Fruit fly (Drosophila melanogaster): ENCODE results near the gene CG3330.
A peak's percentile ranks its signal among the peaks of the same experiment; 100 is the strongest.

Gene CG3330

DNA sequence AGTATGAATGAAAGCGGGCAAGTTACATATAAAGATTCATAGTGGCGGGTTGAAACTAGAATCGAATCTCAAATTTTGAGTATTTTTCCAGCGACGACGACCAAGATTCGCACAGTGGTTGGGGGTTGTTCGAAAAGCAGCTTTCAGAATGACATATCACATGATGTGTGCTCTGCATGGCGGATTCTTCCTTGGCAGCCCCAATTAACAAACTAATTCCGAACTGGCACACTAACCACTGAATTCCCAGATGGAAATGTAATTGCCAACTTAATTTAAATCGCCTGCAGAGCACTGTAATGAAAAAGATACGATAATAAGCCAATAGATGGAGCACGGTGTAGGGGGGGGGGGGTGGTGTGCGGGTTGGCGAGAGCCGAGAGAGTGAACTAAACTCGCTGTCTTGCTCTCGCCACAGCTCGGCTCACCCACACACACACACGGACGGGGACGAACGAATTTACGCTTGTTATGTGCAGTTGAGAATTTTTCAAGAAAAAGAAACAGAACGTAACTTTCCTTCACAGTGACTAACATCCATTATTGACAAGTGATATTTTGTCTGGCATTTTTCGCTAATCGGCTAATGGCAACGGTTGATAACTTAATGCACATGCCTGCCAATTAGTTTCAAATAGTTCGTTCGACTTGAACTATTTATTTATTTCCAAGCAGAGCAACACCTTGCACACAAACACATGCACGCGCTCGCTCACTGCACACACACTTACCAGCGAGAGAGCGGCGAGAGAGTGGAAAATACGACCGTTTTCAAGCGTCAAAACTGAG, 49.5 kb downstream of the CG3330 start (continued):
- TF ChIP-seq CG2712 (tag; optimal IDR thresholded peaks at IDR 0.05) (peak; percentile 94), lmd (GFP tag; IDR thresholded peaks at IDR 0.05) (peak; percentile 97), grau (tag; optimal IDR thresholded peaks at IDR 0.05) (peak; percentile 94), al (GFP tag; IDR thresholded peaks at IDR 0.05) (peak; percentile 94), Trl (optimal IDR thresholded peaks at IDR 0.05) (peak; percentile 78 to 92), Trl (GFP tag; optimal IDR thresholded peaks at IDR 0.05) (peak; percentile 94), CG11723 (GFP tag; optimal IDR thresholded peaks at IDR 0.05) (peak; percentile 92), dpn (GFP tag; optimal IDR thresholded peaks at IDR 0.05) (peak; percentile 92 to 98), CG4820 (GFP tag; optimal IDR thresholded peaks at IDR 0.05) (peak; percentile 90), pita (GFP tag; optimal IDR thresholded peaks at IDR 0.05) (no peak), Side (GFP tag; optimal IDR thresholded peaks at IDR 0.05) (peak; percentile 95), fd96Cb (tag; optimal IDR thresholded peaks at IDR 0.05) (peak; percentile 95), zfh2 (GFP tag; optimal IDR thresholded peaks at IDR 0.05) (peak; percentile 96), ken (GFP tag; IDR thresholded peaks at IDR 0.05) (peak; percentile 97), pfk (GFP tag; optimal IDR thresholded peaks at IDR 0.05) (no peak), YL-1 (GFP tag; optimal IDR thresholded peaks at IDR 0.05) (peak; percentile 89), CG4617 (GFP tag; optimal IDR thresholded peaks at IDR 0.05; ENCODE audit: borderline replicate concordance) (peak; percentile 92), pho (GFP tag; optimal IDR thresholded peaks at IDR 0.05) (peak; percentile 94), CG3995 (GFP tag; optimal IDR thresholded peaks at IDR 0.05) (peak; percentile 75), CG7745 (tag; optimal IDR thresholded peaks at IDR 0.05) (no peak), CG12391 (tag; optimal IDR thresholded peaks at IDR 0.05) (peak; percentile 94), sug (tag; optimal IDR thresholded peaks at IDR 0.05) (peak; percentile 84), CG14050 (GFP tag; IDR thresholded peaks at IDR 0.05) (peak; percentile 95), Eip74EF (GFP tag; optimal IDR thresholded peaks at IDR 0.05) (peak in 1 of 2 experiments; percentile 88), CG14860 (GFP tag; IDR thresholded peaks at IDR 0.05; ENCODE audit: partially characterized antibody) (peak; percentile 63), HmgZ (tag; optimal IDR thresholded peaks at IDR 0.05) (peak; percentile 98), CG15601 (tag; optimal IDR thresholded peaks at IDR 0.05) (peak; percentile 87), CG9437 (GFP tag; optimal IDR thresholded peaks at IDR 0.05) (peak; percentile 88), CG10654 (GFP tag; optimal IDR thresholded peaks at IDR 0.05) (peak; percentile 92), Nf-YC (tag; optimal IDR thresholded peaks at IDR 0.05) (peak; percentile 61), Gug (GFP tag; IDR thresholded peaks at IDR 0.05) (peak; percentile 98), ab (GFP tag; optimal IDR thresholded peaks at IDR 0.05) (peak; percentile 65), hb (GFP tag; IDR thresholded peaks at IDR 0.05; ENCODE audit: partially characterized antibody) (0 out of 3 replicates have a peak, but pooled peaks have one; percentile 54), MESR4 (GFP tag; optimal IDR thresholded peaks at IDR 0.05) (peak; percentile 63), br (optimal IDR thresholded peaks at IDR 0.05) (no peak), mam (GFP tag; optimal IDR thresholded peaks at IDR 0.05) (peak; percentile 96), Fer1 (GFP tag; optimal IDR thresholded peaks at IDR 0.05) (peak; percentile 97), Ets65A (GFP tag) (peak; percentile 99), tio (GFP tag; optimal IDR thresholded peaks at IDR 0.05) (peak; percentile 89), hkb (optimal IDR thresholded peaks at IDR 0.05) (no peak), hkb (GFP tag; IDR thresholded peaks at IDR 0.05) (peak; percentile 98), cg (GFP tag; optimal IDR thresholded peaks at IDR 0.05) (peak; percentile 94), disco-r (GFP tag; optimal IDR thresholded peaks at IDR 0.05) (peak; percentile 89), nmo (GFP tag; optimal IDR thresholded peaks at IDR 0.05) (peak; percentile 94), Ssrp (tag; optimal IDR thresholded peaks at IDR 0.05) (peak; percentile 91), fu2 (GFP tag; optimal IDR thresholded peaks at IDR 0.05) (peak; percentile 93), CG12299 (tag; optimal IDR thresholded peaks at IDR 0.05) (peak; percentile 88), ato (GFP tag; IDR thresholded peaks at IDR 0.05; ENCODE audit: partially characterized antibody) (0 out of 2 replicates have a peak, but pooled peaks have one; percentile 12), CG32532 (GFP tag; IDR thresholded peaks at IDR 0.05) (peak; percentile 98), CG11560 (tag; IDR thresholded peaks at IDR 0.05) (peak; percentile 85)

Data from whole organism, embryonic.